Worm (Caenorhabditis elegans) whole organism, L1 larva: ENCODE data around the gene F15E6.4.

Source experiments
- nhr-90 ChIP-seq: sonication (generic microtip); optimal IDR thresholded peaks from 2 replicates; lab custom pipeline; 2016; ENCODE audit warnings: mild to moderate bottlenecking, missing genetic modification characterization, missing compliant biosample characterization; ENCODE audit not compliant: poor library complexity
- skn-1 ChIP-seq: fragments of 150-350 bp; optimal IDR thresholded peaks from 2 replicates; lab custom pipeline; 2014; ENCODE audit warnings: missing biosample characterization, missing genetic modification characterization
- unc-86 ChIP-seq: sonication (generic microtip); optimal IDR thresholded peaks from 2 replicates; lab custom pipeline; 2016; ENCODE audit warnings: missing genetic modification characterization, missing compliant biosample characterization

DNA sequence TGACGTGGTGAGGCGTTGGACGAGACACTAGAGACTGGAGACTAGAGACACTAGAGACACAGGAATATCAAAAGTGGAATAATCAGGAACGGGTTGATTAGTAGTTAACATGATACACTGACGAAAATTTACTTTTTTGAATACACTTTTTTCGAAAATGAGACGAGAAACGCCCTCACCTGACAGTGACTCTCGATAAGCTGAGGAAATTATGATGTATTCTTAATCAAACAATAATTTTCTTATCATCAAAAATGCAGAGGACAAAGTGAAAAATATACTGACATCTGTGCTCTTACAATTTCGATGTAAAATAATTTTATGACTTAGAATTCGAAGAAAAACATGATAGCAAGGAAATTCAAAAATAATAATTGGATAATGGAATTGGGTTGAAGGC, 31.8 kb upstream of the F15E6.4 start:
- no peak for TF ChIP-seq unc-86
- no peak for TF ChIP-seq skn-1 (tag; lab: Kevin White, UChicago)
- TF ChIP-seq nhr-90: no peak
